Fruit fly (Drosophila melanogaster) whole organism, embryonic: ENCODE results near the gene tyf.

Experiments
- ATbp ChIP-seq: fragments of 200-800 bp; sonication (Bioruptor generic); optimal IDR thresholded peaks from 2 replicates; lab custom pipeline; 2017; ENCODE audit warnings: missing biosample characterization, mild to moderate bottlenecking, missing genetic modification characterization, missing genetic modification reagents
- Adf1 ChIP-seq: fragments of 200-800 bp; sonication (Bioruptor generic); IDR thresholded peaks from 2 replicates; pipeline ENCODE4 v1.3.6; 2022; ENCODE audit warnings: missing biosample characterization, missing genetic modification characterization
- Awh ChIP-seq: fragments of 200-800 bp; sonication (Bioruptor generic); IDR thresholded peaks from 2 replicates; pipeline ENCODE4, ENCODE4 v1.3.6; 2022; ENCODE audit warnings: missing biosample characterization, missing genetic modification characterization
- Bgb ChIP-seq: fragments of 200-800 bp; sonication (Bioruptor generic); IDR thresholded peaks from 2 replicates; pipeline ENCODE4 v1.3.6; 2022; ENCODE audit warnings: missing biosample characterization, missing genetic modification characterization; ENCODE audit not compliant: partially characterized antibody
- CG10543 ChIP-seq: fragments of 200-800 bp; sonication (Bioruptor generic); optimal IDR thresholded peaks from 3 replicates; lab custom pipeline; 2017; ENCODE audit warnings: missing biosample characterization, mild to moderate bottlenecking, missing genetic modification characterization, moderate library complexity
- CG10565 ChIP-seq: fragments of 200-800 bp; sonication (Bioruptor generic); optimal IDR thresholded peaks from 3 replicates; lab custom pipeline; 2016; ENCODE audit warnings: missing biosample characterization, mild to moderate bottlenecking, missing genetic modification characterization
- CG12219 ChIP-seq: fragments of 200-800 bp; sonication (Bioruptor generic); optimal IDR thresholded peaks from 3 replicates; lab custom pipeline; 2018; ENCODE audit warnings: missing biosample characterization, mild to moderate bottlenecking, missing genetic modification characterization
- CG12942 ChIP-seq: fragments of 200-800 bp; sonication (Bioruptor generic); optimal IDR thresholded peaks from 3 replicates; lab custom pipeline; 2016; ENCODE audit warnings: missing biosample characterization, missing genetic modification characterization
- CG13123 ChIP-seq: fragments of 200-800 bp; sonication (Bioruptor generic); optimal IDR thresholded peaks from 2 replicates; lab custom pipeline; 2016; ENCODE audit warnings: missing biosample characterization, missing genetic modification characterization
- CG17359 ChIP-seq: fragments of 200-800 bp; sonication (Bioruptor generic); optimal IDR thresholded peaks from 3 replicates; lab custom pipeline; 2018; ENCODE audit warnings: missing biosample characterization, mild to moderate bottlenecking, missing genetic modification characterization, moderate library complexity
- CG2120 ChIP-seq: fragments of 200-800 bp; sonication (Bioruptor generic); optimal IDR thresholded peaks from 3 replicates; lab custom pipeline; 2016; ENCODE audit warnings: missing biosample characterization, missing genetic modification characterization
- CG2712 ChIP-seq: fragments of 200-800 bp; optimal IDR thresholded peaks from 3 replicates; lab custom pipeline; 2019; ENCODE audit warnings: missing biosample characterization, mild to moderate bottlenecking, missing genetic modification characterization, moderate library complexity
- CG3726 ChIP-seq: fragments of 200-800 bp; sonication (Bioruptor generic); IDR thresholded peaks from 3 replicates; pipeline ENCODE4, ENCODE4 v1.3.6; 2022; ENCODE audit warnings: missing biosample characterization, missing genetic modification characterization
- CG42726 ChIP-seq: fragments of 200-800 bp; sonication (Bioruptor generic); IDR thresholded peaks from 2 replicates; pipeline ENCODE4 v1.3.6; 2022; ENCODE audit warnings: missing biosample characterization, missing genetic modification characterization; ENCODE audit not compliant: partially characterized antibody
- CG4360 ChIP-seq: fragments of 200-800 bp; sonication (Bioruptor generic); IDR thresholded peaks from 2 replicates; pipeline ENCODE4 v1.3.6; 2022; ENCODE audit warnings: missing biosample characterization, missing genetic modification characterization
- CG6854 ChIP-seq: fragments of 200-800 bp; sonication (Bioruptor generic); optimal IDR thresholded peaks from 3 replicates; lab custom pipeline; 2017; ENCODE audit warnings: missing biosample characterization, mild to moderate bottlenecking, missing genetic modification characterization
- CG7372 ChIP-seq: fragments of 200-800 bp; sonication (Bioruptor generic); IDR thresholded peaks from 2 replicates; pipeline ENCODE4 v1.3.6; 2022; ENCODE audit warnings: missing biosample characterization, missing genetic modification characterization
- CG7963 ChIP-seq: fragments of 200-800 bp; sonication (Bioruptor generic); IDR thresholded peaks from 3 replicates; pipeline ENCODE4 v1.3.6; 2022; ENCODE audit warnings: missing biosample characterization, missing genetic modification characterization; ENCODE audit not compliant: partially characterized antibody
- CG8089 ChIP-seq: fragments of 200-800 bp; sonication (Bioruptor generic); optimal IDR thresholded peaks from 3 replicates; lab custom pipeline; 2016; ENCODE audit warnings: missing biosample characterization, missing genetic modification characterization
- CG8765 ChIP-seq: fragments of 200-800 bp; sonication (Bioruptor generic); IDR thresholded peaks from 2 replicates; pipeline ENCODE4 v1.3.6; 2022; ENCODE audit warnings: missing biosample characterization, missing genetic modification characterization
- CHES-1-like ChIP-seq: fragments of 200-800 bp; sonication (Bioruptor generic); optimal IDR thresholded peaks from 2 replicates; lab custom pipeline; 2016; ENCODE audit warnings: missing biosample characterization, missing genetic modification characterization
- Chrac-16 ChIP-seq: fragments of 200-800 bp; sonication (Bioruptor generic); optimal IDR thresholded peaks from 3 replicates; lab custom pipeline; 2016; ENCODE audit warnings: missing biosample characterization, missing genetic modification characterization
- Dek ChIP-seq: fragments of 200-800 bp; sonication (Bioruptor generic); optimal IDR thresholded peaks from 3 replicates; lab custom pipeline; 2019; ENCODE audit warnings: missing biosample characterization, mild to moderate bottlenecking, missing genetic modification characterization, moderate library complexity
- Doc3 ChIP-seq: fragments of 200-800 bp; sonication (Bioruptor generic); IDR thresholded peaks from 3 replicates; pipeline ENCODE4 v1.3.6; 2022; ENCODE audit warnings: missing biosample characterization, missing genetic modification characterization; ENCODE audit not compliant: partially characterized antibody
- Dp ChIP-seq: fragments of 200-800 bp; sonication (Bioruptor generic); optimal IDR thresholded peaks from 2 replicates; lab custom pipeline; 2018; ENCODE audit warnings: missing biosample characterization, mild to moderate bottlenecking, missing genetic modification characterization, moderate library complexity
- Elba2 ChIP-seq: fragments of 200-800 bp; sonication (Bioruptor generic); optimal IDR thresholded peaks from 3 replicates; lab custom pipeline; 2016; ENCODE audit warnings: missing biosample characterization, missing genetic modification characterization
- Gug ChIP-seq: fragments of 200-800 bp; sonication (Bioruptor generic); IDR thresholded peaks from 4 replicates; pipeline ENCODE4 v1.3.6; 2022; ENCODE audit warnings: missing biosample characterization, missing genetic modification characterization
- HHEX ChIP-seq: fragments of 200-800 bp; sonication (Bioruptor generic); optimal IDR thresholded peaks from 3 replicates; lab custom pipeline; 2017; ENCODE audit warnings: missing biosample characterization, mild to moderate bottlenecking, missing genetic modification characterization, missing genetic modification reagents
- NFAT ChIP-seq: fragments of 200-800 bp; sonication (Bioruptor generic); IDR thresholded peaks from 2 replicates; pipeline ENCODE4 v1.3.6; 2022; ENCODE audit warnings: missing biosample characterization, missing genetic modification characterization
- Nf-YC ChIP-seq: fragments of 200-800 bp; optimal IDR thresholded peaks from 3 replicates; lab custom pipeline; 2019; ENCODE audit warnings: missing biosample characterization, mild to moderate bottlenecking, missing genetic modification characterization, moderate library complexity
- Ptx1 ChIP-seq: fragments of 200-800 bp; sonication (Bioruptor generic); IDR thresholded peaks from 2 replicates; pipeline ENCODE4 v1.3.6; 2022; ENCODE audit warnings: missing biosample characterization, missing genetic modification characterization
- Rx ChIP-seq: fragments of 200-800 bp; sonication (Bioruptor generic); IDR thresholded peaks from 2 replicates; pipeline ENCODE4 v1.3.6; 2022; ENCODE audit warnings: missing biosample characterization, missing genetic modification characterization
- Sin3A ChIP-seq: fragments of >200 bp; optimal IDR thresholded peaks from 2 replicates; lab custom pipeline; 2018
- Sry-δ ChIP-seq: fragments of 200-800 bp; sonication (Bioruptor generic); optimal IDR thresholded peaks from 2 replicates; lab custom pipeline; 2016; ENCODE audit warnings: missing biosample characterization, missing genetic modification characterization
- bbx ChIP-seq: fragments of 200-800 bp; sonication (Bioruptor generic); IDR thresholded peaks from 2 replicates; pipeline ENCODE4 v1.3.6; 2022; ENCODE audit warnings: missing biosample characterization, missing genetic modification characterization; ENCODE audit not compliant: partially characterized antibody
- cas ChIP-seq: fragments of 200-800 bp; sonication (Bioruptor generic); IDR thresholded peaks from 2 replicates; pipeline ENCODE4 v1.3.6; 2022; ENCODE audit warnings: missing biosample characterization, missing genetic modification characterization
- ems ChIP-seq: fragments of 200-800 bp; sonication (Bioruptor generic); optimal IDR thresholded peaks from 3 replicates; lab custom pipeline; 2016; ENCODE audit warnings: missing biosample characterization, missing genetic modification characterization
- lilli ChIP-seq: fragments of 200-800 bp; sonication (Bioruptor generic); optimal IDR thresholded peaks from 3 replicates; lab custom pipeline; 2016; ENCODE audit warnings: missing biosample characterization, missing genetic modification characterization
- nau ChIP-seq: fragments of 200-800 bp; sonication (Bioruptor generic); optimal IDR thresholded peaks from 3 replicates; lab custom pipeline; 2017; ENCODE audit warnings: missing biosample characterization, mild to moderate bottlenecking, missing genetic modification characterization, missing genetic modification reagents
- nerfin-1 ChIP-seq: fragments of 200-800 bp; sonication (Bioruptor generic); optimal IDR thresholded peaks from 3 replicates; lab custom pipeline; 2019; ENCODE audit warnings: missing biosample characterization, mild to moderate bottlenecking, missing genetic modification characterization, moderate library complexity
- pfk ChIP-seq: fragments of 200-800 bp; sonication (Bioruptor generic); optimal IDR thresholded peaks from 2 replicates; lab custom pipeline; 2018; ENCODE audit warnings: missing biosample characterization, mild to moderate bottlenecking, missing genetic modification characterization, moderate library complexity
- row ChIP-seq: fragments of 200-800 bp; sonication (Bioruptor generic); IDR thresholded peaks from 3 replicates; pipeline ENCODE4 v1.3.6; 2022; ENCODE audit warnings: missing biosample characterization, missing genetic modification characterization
- slou ChIP-seq: fragments of 200-800 bp; sonication (Bioruptor generic); optimal IDR thresholded peaks from 3 replicates; lab custom pipeline; 2016; ENCODE audit warnings: missing biosample characterization, missing genetic modification characterization
- sqz ChIP-seq: fragments of 200-800 bp; sonication (Bioruptor generic); optimal IDR thresholded peaks from 3 replicates; lab custom pipeline; 2018; ENCODE audit warnings: missing biosample characterization, mild to moderate bottlenecking, missing genetic modification characterization
- stc ChIP-seq: fragments of 200-800 bp; sonication (Bioruptor generic); IDR thresholded peaks from 2 replicates; pipeline ENCODE4 v1.3.6; 2022; ENCODE audit warnings: missing biosample characterization, missing genetic modification characterization
- trh ChIP-seq: fragments of 200-800 bp; sonication (Bioruptor generic); optimal IDR thresholded peaks from 2 replicates; lab custom pipeline; 2016; ENCODE audit warnings: missing biosample characterization, missing genetic modification characterization
- unc-4 ChIP-seq: fragments of 200-800 bp; sonication (Bioruptor generic); IDR thresholded peaks from 2 replicates; pipeline ENCODE4 v1.3.6; 2022; ENCODE audit warnings: missing biosample characterization, missing genetic modification characterization; ENCODE audit not compliant: partially characterized antibody
- vnd ChIP-seq: fragments of 200-800 bp; sonication (Bioruptor generic); IDR thresholded peaks from 3 replicates; pipeline ENCODE4 v1.3.6; 2022; ENCODE audit warnings: missing biosample characterization, missing genetic modification characterization; ENCODE audit not compliant: partially characterized antibody

The tyf gene

DNA sequence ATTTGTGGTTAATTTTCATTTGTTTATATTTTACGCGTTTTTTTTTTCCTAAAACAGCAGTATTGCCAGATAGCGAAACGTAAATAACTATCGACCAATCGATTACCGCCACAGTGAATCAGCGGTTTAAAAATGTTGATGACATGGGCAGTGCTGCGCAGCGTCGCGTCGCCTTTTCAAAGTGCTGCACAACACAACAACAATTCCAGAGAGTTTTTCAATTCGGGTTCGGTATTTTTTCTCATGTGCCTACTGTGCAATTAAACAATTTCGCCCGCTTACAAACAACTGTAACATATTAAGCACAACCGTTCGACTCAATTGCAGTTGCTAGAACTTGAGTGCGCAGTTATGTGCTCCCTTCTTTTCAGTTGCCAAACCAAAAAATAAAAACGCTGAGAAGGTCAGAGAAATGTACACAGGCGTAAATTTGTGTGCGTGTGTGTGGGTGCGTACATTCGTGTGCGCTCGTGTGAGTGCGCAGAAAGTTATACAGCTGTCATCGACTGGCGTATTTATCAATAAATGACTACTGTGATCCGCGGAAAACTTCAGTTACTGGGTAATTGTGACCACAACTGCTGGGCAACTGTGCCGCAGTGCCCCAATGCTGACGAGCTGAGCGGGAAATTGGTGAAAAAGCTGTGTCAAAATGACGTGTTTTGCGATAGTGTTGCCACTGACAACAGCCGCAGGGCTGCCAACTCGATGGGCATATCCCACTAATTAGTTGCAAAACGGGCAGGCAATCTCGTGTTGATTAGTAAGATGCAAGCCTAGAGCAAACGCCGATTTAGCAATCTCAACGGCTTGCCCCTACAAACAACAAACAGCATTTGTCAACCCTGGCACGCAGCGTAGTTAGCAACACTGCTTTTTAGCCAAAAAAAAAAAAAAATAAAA, at the start of gene tyf, which contains the start of gene Tip60 (continued):
- TF ChIP-seq cas (GFP tag; lab: Robert Waterston, UW) (no peak), NFAT (GFP tag; lab: Robert Waterston, UW) (peak; percentile 29; the same call in 1 of the 2 replicates), Sry-δ (GFP tag; lab: Kevin White, UChicago) (peak; percentile 68), ems (no peak), CG12219 (GFP tag; lab: Kevin White, UChicago) (no peak), CG7963 (GFP tag; lab: Robert Waterston, UW) (0 out of 3 replicates have a peak, but pooled peaks have one; percentile 9), CG42726 (peak; percentile 31; the same call in 1 of the 2 replicates), trh (GFP tag; lab: Kevin White, UChicago) (no peak), unc-4 (GFP tag; lab: Robert Waterston, UW) (peak; percentile 57), Rx (GFP tag; lab: Robert Waterston, UW) (no peak), ATbp (GFP tag; lab: Kevin White, UChicago) (no peak), bbx (GFP tag; lab: Robert Waterston, UW) (peak; percentile 58; the same call in 1 of the 2 replicates), CG2120 (peak; percentile 56), CG10565 (GFP tag; lab: Kevin White, UChicago) (no peak), nau (GFP tag; lab: Kevin White, UChicago) (no peak), CHES-1-like (peak; percentile 40), Adf1 (GFP tag; lab: Robert Waterston, UW) (no peak), Sin3A (lab: Kevin White, UChicago) (peak; percentile 68), nerfin-1 (tag; lab: Kevin White, UChicago) (peak; percentile 30), CG4360 (GFP tag; lab: Robert Waterston, UW) (peak; percentile 52; the same call in 1 of the 2 replicates), CG3726 (GFP tag; lab: Robert Waterston, UW) (no peak), pfk (GFP tag; lab: Kevin White, UChicago) (no peak), Dek (no peak), CG8765 (GFP tag; lab: Robert Waterston, UW) (no peak), Nf-YC (tag; lab: Kevin White, UChicago) (peak; percentile 20), Ptx1 (no peak), Chrac-16 (GFP tag; lab: Kevin White, UChicago) (no peak), Elba2 (GFP tag; lab: Kevin White, UChicago) (no peak), vnd (GFP tag; lab: Robert Waterston, UW) (peak; percentile 43; the same call in 2 of the 3 replicates), CG7372 (GFP tag; lab: Robert Waterston, UW) (no peak), CG6854 (GFP tag; lab: Kevin White, UChicago) (no peak), CG13123 (GFP tag; lab: Kevin White, UChicago) (no peak), stc (GFP tag; lab: Robert Waterston, UW) (no peak), Bgb (GFP tag; lab: Robert Waterston, UW) (peak; percentile 72), sqz (GFP tag; lab: Kevin White, UChicago) (peak; percentile 81), Dp (GFP tag; lab: Kevin White, UChicago) (peak; percentile 49), Gug (GFP tag; lab: Robert Waterston, UW) (peak; percentile 34; the same call in 1 of the 4 replicates), CG10543 (GFP tag; lab: Kevin White, UChicago) (peak; percentile 41), row (peak; percentile 47), slou (GFP tag; lab: Kevin White, UChicago) (no peak), Awh (GFP tag; lab: Robert Waterston, UW) (no peak), CG8089 (GFP tag; lab: Kevin White, UChicago) (no peak), CG17359 (peak; percentile 57), CG12942 (GFP tag; lab: Kevin White, UChicago) (no peak), HHEX (GFP tag; lab: Kevin White, UChicago) (no peak), CG2712 (tag; lab: Kevin White, UChicago) (no peak), Doc3 (peak; percentile 37; the same call in 2 of the 3 replicates), lilli (GFP tag; lab: Kevin White, UChicago) (peak; percentile 23)
